Fruit fly (Drosophila melanogaster) whole organism, embryonic: ENCODE data around the gene CG17010.

Experiments
- B-H2 ChIP-seq: fragments of 200-800 bp; sonication (Bioruptor generic); optimal IDR thresholded peaks from 2 replicates; lab custom pipeline; 2018; ENCODE audit warnings: missing biosample characterization, mild to moderate bottlenecking, missing genetic modification characterization
- CG10209 ChIP-seq: fragments of 200-800 bp; sonication (Bioruptor generic); optimal IDR thresholded peaks from 3 replicates; lab custom pipeline; 2017; ENCODE audit warnings: missing biosample characterization, mild to moderate bottlenecking, missing genetic modification characterization, missing genetic modification reagents
- CG10274 ChIP-seq: fragments of 200-800 bp; sonication (Bioruptor generic); optimal IDR thresholded peaks from 3 replicates; lab custom pipeline; 2017; ENCODE audit warnings: missing biosample characterization, mild to moderate bottlenecking, missing genetic modification characterization
- CG10543 ChIP-seq: fragments of 200-800 bp; sonication (Bioruptor generic); optimal IDR thresholded peaks from 3 replicates; lab custom pipeline; 2017; ENCODE audit warnings: missing biosample characterization, mild to moderate bottlenecking, missing genetic modification characterization, moderate library complexity
- CG11504 ChIP-seq: fragments of 200-800 bp; sonication (Bioruptor generic); optimal IDR thresholded peaks from 3 replicates; lab custom pipeline; 2019; ENCODE audit warnings: missing biosample characterization, mild to moderate bottlenecking, missing genetic modification characterization, moderate library complexity
- CG11696 ChIP-seq: fragments of 200-800 bp; sonication (Bioruptor generic); IDR thresholded peaks from 2 replicates; pipeline ENCODE4 v1.3.6; 2022; ENCODE audit warnings: missing biosample characterization, missing genetic modification characterization
- CG12219 ChIP-seq: fragments of 200-800 bp; sonication (Bioruptor generic); optimal IDR thresholded peaks from 3 replicates; lab custom pipeline; 2018; ENCODE audit warnings: missing biosample characterization, mild to moderate bottlenecking, missing genetic modification characterization
- CG1233 ChIP-seq: fragments of 200-800 bp; sonication (Bioruptor generic); optimal IDR thresholded peaks from 4 replicates; lab custom pipeline; 2018; ENCODE audit warnings: missing biosample characterization, mild to moderate bottlenecking, missing genetic modification characterization
- CG12744 ChIP-seq: fragments of 200-800 bp; sonication (Bioruptor generic); optimal IDR thresholded peaks from 2 replicates; lab custom pipeline; 2016; ENCODE audit warnings: missing biosample characterization, missing genetic modification characterization
- CG13296 ChIP-seq: fragments of 200-800 bp; sonication (Bioruptor generic); optimal IDR thresholded peaks from 3 replicates; lab custom pipeline; 2018; ENCODE audit warnings: missing biosample characterization, mild to moderate bottlenecking, missing genetic modification characterization
- CG14014 ChIP-seq: fragments of 200-800 bp; sonication (Bioruptor generic); IDR thresholded peaks from 2 replicates; pipeline ENCODE4 v1.3.6; 2022; ENCODE audit warnings: missing biosample characterization, missing genetic modification characterization
- CG15479 ChIP-seq: fragments of 200-800 bp; sonication (Bioruptor generic); optimal IDR thresholded peaks from 3 replicates; lab custom pipeline; 2019; ENCODE audit warnings: missing biosample characterization, mild to moderate bottlenecking, missing genetic modification characterization, moderate library complexity
- CG15514 ChIP-seq: fragments of 200-800 bp; sonication (Bioruptor generic); optimal IDR thresholded peaks from 3 replicates; lab custom pipeline; 2017; ENCODE audit warnings: missing biosample characterization, missing genetic modification characterization, mild to moderate bottlenecking, moderate library complexity, missing genetic modification reagents
- CG1603 ChIP-seq: fragments of 200-800 bp; sonication (Bioruptor generic); optimal IDR thresholded peaks from 2 replicates; lab custom pipeline; 2019; ENCODE audit warnings: missing biosample characterization, mild to moderate bottlenecking, missing genetic modification characterization, moderate library complexity
- CG17359 ChIP-seq: fragments of 200-800 bp; sonication (Bioruptor generic); optimal IDR thresholded peaks from 3 replicates; lab custom pipeline; 2018; ENCODE audit warnings: missing biosample characterization, mild to moderate bottlenecking, missing genetic modification characterization, moderate library complexity
- CG17612 ChIP-seq: fragments of 200-800 bp; sonication (Bioruptor generic); IDR thresholded peaks from 2 replicates; pipeline ENCODE4 v1.3.6; 2022; ENCODE audit warnings: missing biosample characterization, missing genetic modification characterization
- CG17912 ChIP-seq: fragments of 200-800 bp; sonication (Bioruptor generic); optimal IDR thresholded peaks from 2 replicates; lab custom pipeline; 2018; ENCODE audit warnings: missing biosample characterization, mild to moderate bottlenecking, missing genetic modification characterization
- CG3163 ChIP-seq: fragments of 200-800 bp; sonication (Bioruptor generic); optimal IDR thresholded peaks from 3 replicates; lab custom pipeline; 2016; ENCODE audit warnings: missing biosample characterization, missing genetic modification characterization
- CG32532 ChIP-seq: fragments of 200-800 bp; sonication (Bioruptor generic); IDR thresholded peaks from 2 replicates; pipeline ENCODE4 v1.3.6; 2022; ENCODE audit warnings: missing biosample characterization, missing genetic modification characterization
- CG33213 ChIP-seq: fragments of 200-800 bp; sonication (Bioruptor generic); optimal IDR thresholded peaks from 3 replicates; lab custom pipeline; 2016; ENCODE audit warnings: missing biosample characterization, missing genetic modification characterization
- CG4424 ChIP-seq: fragments of 200-800 bp; sonication (Bioruptor generic); optimal IDR thresholded peaks from 3 replicates; lab custom pipeline; 2016; ENCODE audit warnings: missing biosample characterization, missing genetic modification characterization
- CG6813 ChIP-seq: fragments of 200-800 bp; sonication (Bioruptor generic); optimal IDR thresholded peaks from 2 replicates; lab custom pipeline; 2017; ENCODE audit warnings: missing biosample characterization, missing genetic modification characterization, mild to moderate bottlenecking, moderate library complexity, missing genetic modification reagents
- CG7556 ChIP-seq: fragments of 200-800 bp; sonication (Bioruptor generic); optimal IDR thresholded peaks from 2 replicates; lab custom pipeline; 2017; ENCODE audit warnings: missing biosample characterization, mild to moderate bottlenecking, missing genetic modification characterization
- CG8281 ChIP-seq: fragments of 200-800 bp; sonication (Bioruptor generic); optimal IDR thresholded peaks from 2 replicates; lab custom pipeline; 2018; ENCODE audit warnings: missing biosample characterization, mild to moderate bottlenecking, missing genetic modification characterization, moderate library complexity
- Deaf1 ChIP-seq: fragments of 200-800 bp; optimal IDR thresholded peaks from 3 replicates; lab custom pipeline; 2019; ENCODE audit warnings: missing biosample characterization, mild to moderate bottlenecking, missing genetic modification characterization, moderate library complexity
- Dfd ChIP-seq, 2 experiments: fragments of >200 bp; optimal IDR thresholded peaks; 2 replicates each; lab custom pipeline; 2017; ENCODE audit warnings: missing biosample characterization in 2 of 2, missing genetic modification characterization in 2 of 2
- GATAe ChIP-seq: fragments of 200-800 bp; sonication (Bioruptor generic); conservative IDR thresholded peaks from 2 replicates; pipeline ENCODE4 v1.3.6; 2022; ENCODE audit warnings: missing biosample characterization, missing genetic modification characterization
- H15 ChIP-seq: fragments of 200-800 bp; sonication (Bioruptor generic); IDR thresholded peaks from 3 replicates; pipeline ENCODE4 v1.3.6; 2022; ENCODE audit warnings: missing biosample characterization, missing genetic modification characterization
- HHEX ChIP-seq: fragments of 200-800 bp; sonication (Bioruptor generic); optimal IDR thresholded peaks from 3 replicates; lab custom pipeline; 2017; ENCODE audit warnings: missing biosample characterization, mild to moderate bottlenecking, missing genetic modification characterization, missing genetic modification reagents
- HmgD ChIP-seq: fragments of 200-800 bp; sonication (Bioruptor generic); optimal IDR thresholded peaks from 3 replicates; lab custom pipeline; 2016; ENCODE audit warnings: missing biosample characterization, missing genetic modification characterization
- Hr51 ChIP-seq, 2 experiments: fragments of 200-800 bp; sonication (Bioruptor generic); optimal IDR thresholded peaks; 2 replicates in 1 of 2; 3 replicates in 1 of 2; lab custom pipeline; 2016 to 2018; ENCODE audit warnings: missing biosample characterization in 2 of 2, missing genetic modification characterization in 2 of 2, mild to moderate bottlenecking in 1 of 2, moderate library complexity in 1 of 2
- Med ChIP-seq: fragments of 200-800 bp; sonication (Bioruptor generic); peaks from one replicate; lab custom pipeline; 2016; ENCODE audit warnings: missing biosample characterization, missing genetic modification characterization, mild to moderate bottlenecking, inconsistent platforms, moderate library complexity
- Meics ChIP-seq: fragments of 200-800 bp; sonication (Bioruptor generic); optimal IDR thresholded peaks from 2 replicates; lab custom pipeline; 2017; ENCODE audit warnings: missing biosample characterization, mild to moderate bottlenecking, missing genetic modification characterization
- Rfx ChIP-seq: fragments of 200-800 bp; sonication (Bioruptor generic); IDR thresholded peaks from 2 replicates; pipeline ENCODE4 v1.3.6; 2022; ENCODE audit warnings: missing biosample characterization, missing genetic modification characterization
- Sox102F ChIP-seq: fragments of 200-800 bp; sonication (Bioruptor generic); optimal IDR thresholded peaks from 2 replicates; lab custom pipeline; 2018; ENCODE audit warnings: missing biosample characterization, mild to moderate bottlenecking, missing genetic modification characterization, moderate library complexity
- Sry-δ ChIP-seq: fragments of 200-800 bp; sonication (Bioruptor generic); optimal IDR thresholded peaks from 2 replicates; lab custom pipeline; 2016; ENCODE audit warnings: missing biosample characterization, missing genetic modification characterization
- ara ChIP-seq: fragments of 200-800 bp; sonication (Bioruptor generic); IDR thresholded peaks from 2 replicates; pipeline ENCODE4 v1.3.6; 2022; ENCODE audit warnings: missing biosample characterization, missing genetic modification characterization
- az2 ChIP-seq: fragments of 200-800 bp; sonication (Bioruptor generic); optimal IDR thresholded peaks from 3 replicates; lab custom pipeline; 2016; ENCODE audit warnings: missing biosample characterization, missing genetic modification characterization
- bsh ChIP-seq, 2 experiments: fragments of 200-800 bp; sonication (Bioruptor generic); optimal IDR thresholded peaks; 2 replicates each; lab custom pipeline; 2017 to 2018; ENCODE audit warnings: mild to moderate bottlenecking in 2 of 2, missing biosample characterization in 2 of 2, missing genetic modification characterization in 2 of 2, moderate library complexity in 1 of 2
- chm ChIP-seq: fragments of 200-800 bp; sonication (Bioruptor generic); IDR thresholded peaks from 2 replicates; pipeline ENCODE4 v1.3.6; 2022; ENCODE audit warnings: missing biosample characterization, missing genetic modification characterization
- dmrt99B ChIP-seq: fragments of 200-800 bp; sonication (Bioruptor generic); optimal IDR thresholded peaks from 2 replicates; lab custom pipeline; 2018; ENCODE audit warnings: missing biosample characterization, mild to moderate bottlenecking, missing genetic modification characterization, moderate library complexity
- exex ChIP-seq: fragments of 200-800 bp; sonication (Bioruptor generic); optimal IDR thresholded peaks from 4 replicates; lab custom pipeline; 2018; ENCODE audit warnings: missing biosample characterization, mild to moderate bottlenecking, missing genetic modification characterization, moderate library complexity
- fd96Cb ChIP-seq: fragments of 200-800 bp; sonication (Bioruptor generic); optimal IDR thresholded peaks from 2 replicates; lab custom pipeline; 2018; ENCODE audit warnings: missing biosample characterization, mild to moderate bottlenecking, missing genetic modification characterization, moderate library complexity
- jigr1 ChIP-seq: fragments of 200-800 bp; sonication (Bioruptor generic); IDR thresholded peaks from 3 replicates; pipeline ENCODE4 v1.3.6; 2022; ENCODE audit warnings: missing biosample characterization, missing genetic modification characterization
- ranshi ChIP-seq: fragments of 200-800 bp; sonication (Bioruptor generic); IDR thresholded peaks from 2 replicates; pipeline ENCODE4 v1.3.6; 2022; ENCODE audit warnings: missing biosample characterization, missing genetic modification characterization
- row ChIP-seq: fragments of 200-800 bp; sonication (Bioruptor generic); IDR thresholded peaks from 3 replicates; pipeline ENCODE4 v1.3.6; 2022; ENCODE audit warnings: missing biosample characterization, missing genetic modification characterization
- run ChIP-seq: fragments of 200-800 bp; sonication (Bioruptor generic); optimal IDR thresholded peaks from 3 replicates; lab custom pipeline; 2018; ENCODE audit warnings: missing biosample characterization, mild to moderate bottlenecking, missing genetic modification characterization
- tio ChIP-seq: fragments of 200-800 bp; sonication (Bioruptor generic); optimal IDR thresholded peaks from 2 replicates; lab custom pipeline; 2017; ENCODE audit warnings: missing biosample characterization, missing genetic modification characterization, inconsistent platforms
- unpg ChIP-seq: fragments of 200-800 bp; sonication (Bioruptor generic); optimal IDR thresholded peaks from 3 replicates; lab custom pipeline; 2018; ENCODE audit warnings: missing biosample characterization, mild to moderate bottlenecking, missing genetic modification characterization, moderate library complexity

CG17010 gene

DNA sequence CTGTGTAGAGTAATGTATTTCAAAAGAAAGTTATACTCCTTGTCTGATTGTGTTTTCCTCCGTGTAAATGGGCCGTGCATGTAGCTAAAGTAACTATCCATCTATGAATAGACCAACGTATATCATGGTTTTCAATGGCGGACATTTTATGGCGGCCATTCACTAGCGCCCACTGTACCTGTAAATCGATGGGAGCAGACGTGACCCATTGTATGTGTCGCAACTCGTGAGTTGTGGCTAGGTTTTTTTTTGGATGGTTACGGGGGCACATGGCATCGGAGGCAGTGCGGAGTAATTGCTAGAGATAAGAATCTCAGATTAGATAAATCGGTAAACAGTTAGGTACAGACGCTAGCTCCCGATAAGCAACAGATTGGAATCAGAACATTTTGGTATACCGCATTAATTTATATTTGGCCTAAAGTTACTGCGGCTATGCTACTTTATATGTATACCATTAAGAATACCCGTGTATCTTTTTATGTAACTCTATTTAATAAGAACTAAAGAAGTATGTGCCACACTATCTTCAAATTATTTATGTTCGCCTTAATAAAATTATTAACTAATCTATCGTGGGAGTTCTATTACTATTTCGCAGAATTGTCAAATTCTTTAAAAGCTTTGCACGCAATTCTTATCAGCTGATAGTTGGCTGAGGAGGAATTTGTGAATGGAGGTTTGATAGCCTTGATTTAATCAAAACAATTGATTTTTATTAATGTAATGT lies 9.9 kb upstream of the CG17010 start (continued):
- TF ChIP-seq fd96Cb (no peak), HmgD (GFP tag; lab: Kevin White, UChicago) (no peak), exex (tag; lab: Kevin White, UChicago) (peak; percentile 94), Med (GFP tag; lab: Kevin White, UChicago) (peak; percentile 65), HHEX (GFP tag; lab: Kevin White, UChicago) (no peak), CG15514 (GFP tag; lab: Kevin White, UChicago) (no peak), CG3163 (GFP tag; lab: Kevin White, UChicago) (no peak), CG1233 (GFP tag; lab: Kevin White, UChicago) (no peak), B-H2 (no peak), az2 (GFP tag; lab: Kevin White, UChicago) (no peak), Meics (GFP tag; lab: Kevin White, UChicago) (peak; percentile 5), dmrt99B (peak; percentile 17), CG10209 (GFP tag; lab: Kevin White, UChicago) (peak; percentile 12), CG11504 (tag; lab: Kevin White, UChicago) (peak; percentile 11), CG17359 (peak; percentile 9), CG17912 (GFP tag; lab: Kevin White, UChicago) (no peak), CG12219 (GFP tag; lab: Kevin White, UChicago) (no peak), Dfd (GFP tag; optimal IDR thresholded peaks at IDR 0.05; lab: Kevin White, UChicago) (no peak), jigr1 (GFP tag; lab: Robert Waterston, UW) (no peak), bsh (GFP tag; optimal IDR thresholded peaks at IDR 0.05; lab: Kevin White, UChicago) (no peak), unpg (GFP tag; lab: Kevin White, UChicago) (peak; percentile 7), CG7556 (GFP tag; lab: Kevin White, UChicago) (peak; percentile 9), row (peak; percentile 42), Deaf1 (tag; lab: Kevin White, UChicago) (no peak), run (peak; percentile 2), ranshi (GFP tag; lab: Robert Waterston, UW) (no peak), CG15479 (peak; percentile 33), CG17612 (no peak), CG8281 (no peak), CG33213 (no peak), CG6813 (no peak), CG11696 (no peak), CG14014 (GFP tag; lab: Robert Waterston, UW) (0 out of 2 replicates have a peak, but pooled peaks have one; percentile 18), Sox102F (peak; percentile 18), ara (GFP tag; lab: Robert Waterston, UW) (0 out of 2 replicates have a peak, but pooled peaks have one; percentile 1), GATAe (peak; percentile 64), CG4424 (GFP tag; lab: Kevin White, UChicago) (no peak), CG10543 (GFP tag; lab: Kevin White, UChicago) (no peak), CG13296 (GFP tag; lab: Kevin White, UChicago) (no peak), tio (GFP tag; lab: Kevin White, UChicago) (no peak), CG1603 (tag; lab: Kevin White, UChicago) (peak; percentile 8), Rfx (peak; percentile 48; the same call in 1 of the 2 replicates), CG10274 (GFP tag; lab: Kevin White, UChicago) (no peak), CG32532 (GFP tag; lab: Robert Waterston, UW) (peak; percentile 37; the same call in 1 of the 2 replicates), Hr51 (GFP tag; optimal IDR thresholded peaks at IDR 0.05; lab: Kevin White, UChicago) (peak in 1 of 2 experiments; percentile 26), Sry-δ (GFP tag; lab: Kevin White, UChicago) (no peak), CG12744 (GFP tag; lab: Kevin White, UChicago) (no peak), H15 (GFP tag; lab: Robert Waterston, UW) (0 out of 3 replicates have a peak, but pooled peaks have one; percentile 25), chm (no peak)
